Fruit fly (Drosophila melanogaster) whole organism, pupa: ENCODE measurements around the gene CG2224.

ENCODE experiments used
- CG10348 ChIP-seq: fragments of 200-800 bp; sonication (Bioruptor generic); IDR thresholded peaks from 2 replicates; pipeline ENCODE4 v1.3.6; 2022; ENCODE audit warnings: missing biosample characterization, missing genetic modification characterization
- CG12605 ChIP-seq: fragments of 200-800 bp; sonication (Bioruptor generic); IDR thresholded peaks from 2 replicates; pipeline ENCODE4 v1.3.6; 2022; ENCODE audit warnings: missing biosample characterization, missing genetic modification characterization
- CG13204 ChIP-seq: fragments of 200-800 bp; sonication (Bioruptor generic); optimal IDR thresholded peaks from 2 replicates; lab custom pipeline; 2018; ENCODE audit warnings: missing biosample characterization, mild to moderate bottlenecking, missing genetic modification characterization, moderate library complexity
- CG14655 ChIP-seq: fragments of 200-800 bp; sonication (Bioruptor generic); optimal IDR thresholded peaks from 3 replicates; lab custom pipeline; 2017; ENCODE audit warnings: mild to moderate bottlenecking, missing biosample characterization, missing genetic modification reagents, missing genetic modification characterization
- CG15710 ChIP-seq: fragments of 200-800 bp; sonication (Bioruptor generic); optimal IDR thresholded peaks from 2 replicates; lab custom pipeline; 2018; ENCODE audit warnings: missing biosample characterization, mild to moderate bottlenecking, missing genetic modification characterization, moderate library complexity
- CG17806 ChIP-seq: fragments of 200-800 bp; sonication (Bioruptor generic); optimal IDR thresholded peaks from 2 replicates; lab custom pipeline; 2018; ENCODE audit warnings: missing biosample characterization, mild to moderate bottlenecking, missing genetic modification characterization, moderate library complexity
- CG32121 ChIP-seq: fragments of 200-800 bp; sonication (Bioruptor generic); IDR thresholded peaks from 2 replicates; pipeline ENCODE4 v1.3.6; 2022; ENCODE audit warnings: missing biosample characterization, missing genetic modification characterization
- CG34367 ChIP-seq: fragments of 200-800 bp; sonication (Bioruptor generic); optimal IDR thresholded peaks from 2 replicates; lab custom pipeline; 2018; ENCODE audit warnings: missing biosample characterization, mild to moderate bottlenecking, missing genetic modification characterization
- CG4496 ChIP-seq: fragments of 200-800 bp; sonication (Bioruptor generic); IDR thresholded peaks from 3 replicates; pipeline ENCODE4 v1.3.6; 2022; ENCODE audit warnings: missing biosample characterization, missing genetic modification characterization
- CG8159 ChIP-seq: fragments of 200-800 bp; sonication (Bioruptor generic); optimal IDR thresholded peaks from 3 replicates; lab custom pipeline; 2018; ENCODE audit warnings: missing biosample characterization, mild to moderate bottlenecking, missing genetic modification characterization, moderate library complexity
- CG8301 ChIP-seq: fragments of 200-800 bp; sonication (Bioruptor generic); optimal IDR thresholded peaks from 2 replicates; lab custom pipeline; 2018; ENCODE audit warnings: missing biosample characterization, mild to moderate bottlenecking, missing genetic modification characterization
- CG9948 ChIP-seq: fragments of 200-800 bp; sonication (Bioruptor generic); optimal IDR thresholded peaks from 2 replicates; lab custom pipeline; 2018; ENCODE audit warnings: missing biosample characterization, mild to moderate bottlenecking, missing genetic modification characterization, moderate library complexity
- D1 ChIP-seq: fragments of 200-800 bp; sonication (Bioruptor generic); optimal IDR thresholded peaks from 2 replicates; lab custom pipeline; 2018; ENCODE audit warnings: missing biosample characterization, mild to moderate bottlenecking, missing genetic modification characterization, moderate library complexity
- EcR ChIP-seq: fragments of 200-800 bp; sonication (Bioruptor generic); optimal IDR thresholded peaks from 3 replicates; lab custom pipeline; 2019; ENCODE audit warnings: missing biosample characterization, missing genetic modification characterization, mild to moderate bottlenecking, moderate library complexity, missing genetic modification reagents
- Ets98B ChIP-seq: fragments of 200-800 bp; sonication (Bioruptor generic); IDR thresholded peaks from 2 replicates; pipeline ENCODE4 v1.3.6; 2022; ENCODE audit warnings: missing biosample characterization, missing genetic modification characterization
- Pif1A ChIP-seq: fragments of 200-800 bp; sonication (Bioruptor generic); optimal IDR thresholded peaks from 3 replicates; lab custom pipeline; 2016; ENCODE audit warnings: missing biosample characterization, missing genetic modification characterization
- Pif1B ChIP-seq: fragments of 200-800 bp; sonication (Bioruptor generic); optimal IDR thresholded peaks from 3 replicates; lab custom pipeline; 2016; ENCODE audit warnings: missing biosample characterization, missing genetic modification characterization
- Snoo ChIP-seq: fragments of 200-800 bp; sonication (Bioruptor generic); optimal IDR thresholded peaks from 3 replicates; lab custom pipeline; 2017; ENCODE audit warnings: missing biosample characterization, mild to moderate bottlenecking, missing genetic modification characterization, inconsistent platforms
- fd96Ca ChIP-seq: fragments of 200-800 bp; sonication (Bioruptor generic); IDR thresholded peaks from 3 replicates; pipeline ENCODE4 v1.3.6; 2022; ENCODE audit warnings: missing biosample characterization, missing genetic modification characterization
- gl ChIP-seq: fragments of 200-800 bp; sonication (Bioruptor generic); optimal IDR thresholded peaks from 2 replicates; lab custom pipeline; 2018; ENCODE audit warnings: missing biosample characterization, mild to moderate bottlenecking, missing genetic modification characterization
- rn ChIP-seq: fragments of 200-800 bp; sonication (Bioruptor generic); IDR thresholded peaks from 2 replicates; pipeline ENCODE4 v1.3.6; 2022; ENCODE audit warnings: missing biosample characterization, missing genetic modification characterization

The CG2224 gene

DNA sequence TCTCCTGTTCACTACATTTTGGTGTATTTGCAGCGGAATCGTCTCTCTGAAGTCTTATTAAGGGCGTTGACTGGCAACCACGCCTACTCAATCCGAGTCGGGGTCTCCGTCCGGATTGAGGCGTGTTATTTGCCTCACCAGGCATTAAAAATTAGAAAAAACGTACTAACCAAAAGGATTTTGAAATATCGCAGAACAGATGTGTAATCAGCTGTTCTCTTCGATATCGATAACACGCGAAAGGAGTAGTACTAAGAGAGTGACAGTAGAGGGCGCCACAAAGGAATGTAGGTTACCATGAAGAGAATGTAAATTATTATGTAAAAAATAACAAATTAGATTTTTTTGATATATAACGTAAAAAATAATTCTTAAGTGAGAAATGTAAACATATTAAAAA, 34.1 kb downstream of the CG2224 start, which contains the start of gene CG15536:
Gene CG15536, minus strand, starts transcription at position 170 of the 400 bp plus-strand sequence.
- no peak for TF ChIP-seq CG12605
- no peak for TF ChIP-seq CG17806 (tag; lab: Kevin White, UChicago)
- no peak for TF ChIP-seq D1 (tag; lab: Kevin White, UChicago)

DNA sequence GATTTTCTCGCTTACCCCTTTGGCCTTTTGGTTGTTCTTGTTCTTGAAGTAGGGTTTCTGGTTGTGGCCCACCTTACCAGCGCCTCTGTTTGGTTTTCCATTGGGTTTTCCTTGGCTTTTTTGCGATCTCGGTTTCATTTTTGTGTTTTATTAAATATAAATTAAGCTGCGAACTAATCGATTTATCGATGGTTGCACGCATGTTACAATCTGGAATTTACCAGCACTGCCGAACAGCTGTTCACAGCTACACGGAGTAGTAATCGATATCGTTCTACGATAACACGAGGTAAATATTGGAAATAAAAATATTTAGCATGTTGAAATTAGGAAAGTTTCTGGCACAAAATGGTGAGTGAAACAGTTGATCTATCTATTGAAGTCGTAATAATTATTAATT, 35.4 kb downstream of the CG2224 start, which contains the start of the genes CG15535 and mRpS18C:
Gene CG15535, minus strand, starts transcription at position 235 of the 400 bp plus-strand sequence.
Gene mRpS18C, plus strand, starts transcription at position 280 of the 400 bp plus-strand sequence.
- no peak for TF ChIP-seq Ets98B (GFP tag; lab: Robert Waterston, UW)
- TF ChIP-seq CG12605, result no peak
- no peak for TF ChIP-seq CG15710 (tag; lab: Kevin White, UChicago)
- no peak for TF ChIP-seq CG8301 (tag; lab: Kevin White, UChicago)
- TF ChIP-seq EcR (GFP tag; lab: Kevin White, UChicago), result no peak
- TF ChIP-seq gl (tag; lab: Kevin White, UChicago), result no peak
- TF ChIP-seq Snoo, result no peak
- no peak for TF ChIP-seq CG9948
- TF ChIP-seq D1 (tag; lab: Kevin White, UChicago), result no peak
- TF ChIP-seq CG14655, result no peak
- no peak for TF ChIP-seq CG13204
- TF ChIP-seq CG32121, result no peak
- TF ChIP-seq fd96Ca, result no peak
- no peak for TF ChIP-seq CG4496 (GFP tag; lab: Robert Waterston, UW)
- no peak for TF ChIP-seq Pif1B (GFP tag; lab: Kevin White, UChicago)
- TF ChIP-seq Pif1A (GFP tag; lab: Kevin White, UChicago), result no peak
- no peak for TF ChIP-seq rn (GFP tag; lab: Robert Waterston, UW)
- no peak for TF ChIP-seq CG8159
- no peak for TF ChIP-seq CG17806 (tag; lab: Kevin White, UChicago)
- no peak for TF ChIP-seq CG34367

DNA sequence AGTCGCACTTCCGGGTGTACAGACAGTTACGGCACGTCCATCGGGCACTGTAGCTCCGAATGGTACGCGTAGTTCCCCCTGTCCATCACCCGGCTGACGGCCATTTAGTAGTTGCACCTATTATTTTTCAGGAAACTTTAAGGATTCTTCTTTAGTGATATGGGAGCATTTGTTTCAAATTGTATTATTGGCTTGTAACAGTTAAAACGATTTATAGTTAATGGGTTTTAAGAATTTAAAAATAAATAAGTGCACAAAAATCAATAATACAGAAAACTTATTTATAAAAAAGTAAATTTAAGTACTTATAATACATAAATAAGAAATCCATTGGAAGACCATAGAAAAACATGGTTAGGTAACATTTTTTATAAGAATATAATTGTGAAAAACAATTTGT, 36.2 kb downstream of the CG2224 start, which contains the start of the genes CG2217 and CG42740:
Gene CG2217, minus strand, starts transcription at position 101 of the 400 bp plus-strand sequence.
Gene CG42740, minus strand, starts transcription at position 101 of the 400 bp plus-strand sequence.
- TF ChIP-seq CG14655, result no peak
- TF ChIP-seq, all 21 proteins: peak for 0

DNA sequence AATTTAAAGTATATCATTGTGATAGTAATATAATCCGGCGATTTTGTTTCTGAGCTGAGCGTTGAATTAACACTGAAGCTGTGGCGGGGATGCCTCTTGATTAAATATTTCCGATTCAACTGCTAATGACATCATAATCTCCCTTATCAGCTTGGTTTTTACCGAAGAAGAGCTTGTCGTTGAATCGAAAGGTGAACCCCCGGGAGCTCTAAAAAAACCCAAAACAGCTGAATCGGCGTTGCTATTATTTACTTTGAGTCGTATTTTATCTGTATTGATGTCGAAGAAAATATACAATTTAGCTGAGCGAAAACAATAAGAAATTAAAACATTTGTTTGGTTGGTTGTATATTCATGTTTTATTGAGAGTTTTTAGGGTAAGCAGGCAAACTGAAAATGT, 39.9 kb downstream of the CG2224 start:
- TF ChIP-seq CG17806 (tag; lab: Kevin White, UChicago) (no peak), D1 (tag; lab: Kevin White, UChicago) (no peak), Ets98B (GFP tag; lab: Robert Waterston, UW) (no peak), Snoo (no peak), CG13204 (no peak), CG32121 (no peak), CG8159 (no peak), CG14655 (no peak), fd96Ca (no peak), CG34367 (no peak), CG10348 (no peak), Pif1B (GFP tag; lab: Kevin White, UChicago) (no peak), rn (GFP tag; lab: Robert Waterston, UW) (no peak), gl (tag; lab: Kevin White, UChicago) (no peak), CG8301 (tag; lab: Kevin White, UChicago) (no peak)

DNA sequence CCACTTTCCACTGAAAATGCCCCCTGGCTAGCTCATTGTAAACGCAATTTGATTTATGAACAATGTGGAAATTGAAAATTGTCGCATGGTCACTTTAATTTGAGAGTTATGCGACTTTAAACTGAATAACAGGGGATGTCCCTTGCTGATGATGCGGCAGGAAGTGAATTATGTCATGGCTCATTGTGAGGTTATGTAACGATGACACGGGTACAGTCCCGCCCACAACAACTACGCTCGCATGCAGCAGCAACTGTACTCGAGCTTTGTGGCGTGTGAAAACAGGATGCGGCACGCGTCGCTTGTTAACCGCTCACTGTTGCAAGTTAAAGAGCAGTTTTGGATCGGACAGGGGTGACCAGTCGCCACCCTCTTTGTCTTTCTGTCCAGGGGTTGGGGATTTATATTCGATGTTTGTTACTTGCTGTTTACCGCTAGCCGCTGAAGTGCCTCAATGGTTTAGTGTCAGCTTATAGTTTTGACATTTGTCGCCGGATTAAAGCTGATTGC, 42.3 kb downstream of the CG2224 start:
- TF ChIP-seq CG8159 (no peak), Pif1A (GFP tag; lab: Kevin White, UChicago) (no peak), CG14655 (no peak), D1 (tag; lab: Kevin White, UChicago) (no peak), CG10348 (no peak), CG17806 (tag; lab: Kevin White, UChicago) (no peak), CG32121 (no peak), CG13204 (no peak), gl (tag; lab: Kevin White, UChicago) (no peak), Ets98B (GFP tag; lab: Robert Waterston, UW) (no peak), CG15710 (tag; lab: Kevin White, UChicago) (no peak), EcR (GFP tag; lab: Kevin White, UChicago) (no peak)

DNA sequence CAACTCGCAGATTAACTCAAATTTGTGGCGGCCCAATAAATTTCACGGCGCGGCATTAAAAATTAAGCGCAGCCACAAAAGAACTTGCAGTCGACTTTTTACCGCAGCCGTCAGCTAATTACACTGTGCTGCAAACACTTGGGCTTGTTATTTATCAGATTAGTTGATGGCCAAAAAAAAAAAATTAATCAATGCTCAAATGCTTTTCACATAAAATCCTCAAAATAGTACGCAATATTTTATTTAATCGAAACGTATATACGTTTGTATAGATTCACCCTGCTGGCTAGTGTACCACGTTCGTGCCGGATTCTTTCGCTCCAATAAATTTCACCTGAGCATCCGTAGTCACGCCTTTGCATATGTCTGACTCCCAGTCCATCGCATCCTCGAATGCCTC, 45.3 kb downstream of the CG2224 start:
- TF ChIP-seq CG32121, result no peak
- TF ChIP-seq CG17806 (tag; lab: Kevin White, UChicago), result no peak
- peak; percentile 36 for TF ChIP-seq CG9948
- no peak for TF ChIP-seq Ets98B (GFP tag; lab: Robert Waterston, UW)
- TF ChIP-seq Pif1B (GFP tag; lab: Kevin White, UChicago), result peak; percentile 13
- no peak for TF ChIP-seq CG13204
- TF ChIP-seq rn (GFP tag; lab: Robert Waterston, UW), result no peak
- TF ChIP-seq CG8159, result peak; percentile 52
- peak; percentile 48 for TF ChIP-seq Snoo
- TF ChIP-seq CG12605, result peak; percentile 49; the same call in 1 of the 2 replicates
- TF ChIP-seq EcR (GFP tag; lab: Kevin White, UChicago), result no peak
- peak; percentile 41 for TF ChIP-seq Pif1A (GFP tag; lab: Kevin White, UChicago)
- TF ChIP-seq CG14655, result peak; percentile 26
- TF ChIP-seq D1 (tag; lab: Kevin White, UChicago), result no peak
- TF ChIP-seq CG15710 (tag; lab: Kevin White, UChicago), result peak; percentile 33
- peak; percentile 47; the same call in 2 of the 3 replicates for TF ChIP-seq fd96Ca

DNA sequence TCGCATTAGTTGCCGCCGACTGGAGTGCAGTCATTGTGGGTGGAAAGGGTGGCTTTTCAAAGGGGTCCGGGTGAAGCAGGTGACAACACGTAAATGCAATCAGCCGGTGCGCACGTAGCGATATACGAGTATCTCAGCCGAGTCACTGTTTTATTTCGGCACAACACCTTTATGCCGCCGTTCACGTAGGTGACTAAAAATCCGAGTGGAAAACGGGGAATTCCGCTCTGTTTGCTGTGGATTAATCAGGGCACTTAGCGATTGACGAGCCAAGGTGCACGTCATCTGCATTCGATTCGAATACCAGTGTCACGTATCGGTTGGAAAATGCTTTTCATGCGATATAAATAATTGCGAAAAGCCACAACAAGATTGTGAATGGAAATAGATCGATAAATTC, 52.6 kb downstream of the CG2224 start:
- TF ChIP-seq CG32121 (no peak), D1 (tag; lab: Kevin White, UChicago) (no peak), CG9948 (no peak), CG17806 (tag; lab: Kevin White, UChicago) (no peak)
